Fruit fly (Drosophila melanogaster): ENCODE measurements around the gene fbp.

fbp gene

dm6 chr2L:19790553-19791320, 26.8 kb upstream of the fbp start:
- TF ChIP-seq Eip75B (GFP tag; optimal IDR thresholded peaks at IDR 0.05) = peak; percentile 22
- no peak for TF ChIP-seq CG11902 (GFP tag; optimal IDR thresholded peaks at IDR 0.05)
- 0 out of 3 replicates have a peak, but pooled peaks have one; percentile 14 for TF ChIP-seq CG6163 (GFP tag; IDR thresholded peaks at IDR 0.05)
- 0 out of 3 replicates have a peak, but pooled peaks have one; percentile 37 for TF ChIP-seq eg (GFP tag; IDR thresholded peaks at IDR 0.05)
- TF ChIP-seq Sox14 (GFP tag; optimal IDR thresholded peaks at IDR 0.05) = peak; percentile 16
- peak in 1 of 2 experiments; percentile 44 for TF ChIP-seq salr (GFP tag; optimal IDR thresholded peaks at IDR 0.05)
- TF ChIP-seq Hr39 (GFP tag; optimal IDR thresholded peaks at IDR 0.05) = no peak
- no peak for TF ChIP-seq dac (GFP tag; optimal IDR thresholded peaks at IDR 0.05)
- TF ChIP-seq vri (GFP tag; optimal IDR thresholded peaks at IDR 0.05) = no peak
- peak; percentile 1 for TF ChIP-seq CG3919 (GFP tag; optimal IDR thresholded peaks at IDR 0.05)
- no peak for TF ChIP-seq Hr38 (GFP tag; optimal IDR thresholded peaks at IDR 0.05)
- TF ChIP-seq Gug (GFP tag; IDR thresholded peaks at IDR 0.05) = no peak
- peak; percentile 1 for TF ChIP-seq spab (GFP tag; optimal IDR thresholded peaks at IDR 0.05)
- TF ChIP-seq CG6276 (GFP tag; optimal IDR thresholded peaks at IDR 0.05) = peak; percentile 17
- peak; percentile 6 for TF ChIP-seq net (GFP tag; optimal IDR thresholded peaks at IDR 0.05)
- no peak for TF ChIP-seq CG8319 (GFP tag; optimal IDR thresholded peaks at IDR 0.05)
- no peak for TF ChIP-seq CG7368 (GFP tag; optimal IDR thresholded peaks at IDR 0.05)
- TF ChIP-seq CG10631 (GFP tag; optimal IDR thresholded peaks at IDR 0.05) = peak; percentile 2
- TF ChIP-seq fkh (GFP tag; optimal IDR thresholded peaks at IDR 0.05) = no peak
- peak; percentile 3 for TF ChIP-seq Sox15 (GFP tag; optimal IDR thresholded peaks at IDR 0.05)
- peak; percentile 81 for TF ChIP-seq Eip78C (GFP tag)
- peak; percentile 2 for TF ChIP-seq CG6808 (GFP tag; optimal IDR thresholded peaks at IDR 0.05)
- peak; percentile 7 for TF ChIP-seq svp (GFP tag)
- peak; percentile 12 for TF ChIP-seq lz (GFP tag; optimal IDR thresholded peaks at IDR 0.05)
- peak; percentile 30 for TF ChIP-seq pdm3 (GFP tag; optimal IDR thresholded peaks at IDR 0.05)
- peak; percentile 24 for TF ChIP-seq Hr4 (GFP tag; optimal IDR thresholded peaks at IDR 0.05)
- peak; percentile 4 for TF ChIP-seq CG4318 (GFP tag; optimal IDR thresholded peaks at IDR 0.05)
- no peak for TF ChIP-seq CG1621 (tag; optimal IDR thresholded peaks at IDR 0.05)
- peak; percentile 68 for TF ChIP-seq CG32006 (GFP tag; optimal IDR thresholded peaks at IDR 0.05)
- no peak for TF ChIP-seq fd59A (GFP tag; optimal IDR thresholded peaks at IDR 0.05)
- peak; percentile 8 for TF ChIP-seq achi (GFP tag; optimal IDR thresholded peaks at IDR 0.05)
- TF ChIP-seq Met (GFP tag; optimal IDR thresholded peaks at IDR 0.05) = peak; percentile 44
- TF ChIP-seq esn (GFP tag; optimal IDR thresholded peaks at IDR 0.05) = peak; percentile 45
- peak; percentile 16 for TF ChIP-seq topi (GFP tag; optimal IDR thresholded peaks at IDR 0.05)
- peak; percentile 19 for TF ChIP-seq CG3032 (tag; optimal IDR thresholded peaks at IDR 0.05)

dm6 chr2L:19788735-19789134, 24.8 kb upstream of the fbp start:
- TF ChIP-seq vri (GFP tag; optimal IDR thresholded peaks at IDR 0.05) = no peak
- TF ChIP-seq CG15336 (GFP tag; IDR thresholded peaks at IDR 0.05) = 0 out of 2 replicates have a peak, but pooled peaks have one; percentile 38
- TF ChIP-seq esn (GFP tag; optimal IDR thresholded peaks at IDR 0.05) = no peak
- peak; percentile 61; the same call in 2 of the 3 replicates for TF ChIP-seq CG8119 (GFP tag; IDR thresholded peaks at IDR 0.05)
- no peak for TF ChIP-seq svp (GFP tag)
- TF ChIP-seq CG4318 (GFP tag; optimal IDR thresholded peaks at IDR 0.05) = no peak
- no peak for TF ChIP-seq Blimp-1 (GFP tag; optimal IDR thresholded peaks at IDR 0.05)
- peak; percentile 13 for TF ChIP-seq acj6 (GFP tag; optimal IDR thresholded peaks at IDR 0.05)
- peak; percentile 1 for TF ChIP-seq Ets96B (tag; optimal IDR thresholded peaks at IDR 0.05)
- TF ChIP-seq CG32006 (GFP tag; optimal IDR thresholded peaks at IDR 0.05) = peak; percentile 25
- TF ChIP-seq net (GFP tag; optimal IDR thresholded peaks at IDR 0.05) = peak; percentile 11
- TF ChIP-seq topi (GFP tag; optimal IDR thresholded peaks at IDR 0.05) = no peak
- TF ChIP-seq CG6808 (GFP tag; optimal IDR thresholded peaks at IDR 0.05) = no peak
- no peak for TF ChIP-seq Eip93F (GFP tag; optimal IDR thresholded peaks at IDR 0.05)
- TF ChIP-seq Sox15 (GFP tag; optimal IDR thresholded peaks at IDR 0.05) = no peak
- TF ChIP-seq Eip75B (GFP tag; optimal IDR thresholded peaks at IDR 0.05) = no peak
- peak; percentile 28 for TF ChIP-seq CG1621 (tag; optimal IDR thresholded peaks at IDR 0.05)
- TF ChIP-seq OdsH (GFP tag; optimal IDR thresholded peaks at IDR 0.05) = no peak
- TF ChIP-seq CG11294 (GFP tag; IDR thresholded peaks at IDR 0.05) = no peak
- TF ChIP-seq CG16779 (tag; optimal IDR thresholded peaks at IDR 0.05) = no peak
- no peak for TF ChIP-seq CG8632 (GFP tag; optimal IDR thresholded peaks at IDR 0.05)
- no peak for TF ChIP-seq Hr38 (GFP tag; optimal IDR thresholded peaks at IDR 0.05)
- peak; percentile 56; the same call in 2 of the 3 replicates for TF ChIP-seq CG6163 (GFP tag; IDR thresholded peaks at IDR 0.05)
- no peak for TF ChIP-seq Smox (GFP tag; optimal IDR thresholded peaks at IDR 0.05)
- no peak for TF ChIP-seq CG9139 (GFP tag; optimal IDR thresholded peaks at IDR 0.05)
- TF ChIP-seq CG3919 (GFP tag; optimal IDR thresholded peaks at IDR 0.05) = no peak
- no peak for TF ChIP-seq Sox14 (GFP tag; optimal IDR thresholded peaks at IDR 0.05)
- TF ChIP-seq lz (GFP tag; optimal IDR thresholded peaks at IDR 0.05) = no peak
- peak; percentile 19 for TF ChIP-seq fd59A (GFP tag; optimal IDR thresholded peaks at IDR 0.05)
- TF ChIP-seq Hr39 (GFP tag; optimal IDR thresholded peaks at IDR 0.05) = no peak
- TF ChIP-seq Lpt (GFP tag; optimal IDR thresholded peaks at IDR 0.05) = no peak
